Worm (Caenorhabditis elegans): ENCODE measurements around the gene fkh-2.

- TF ChIP-seq egl-27 (tag; optimal IDR thresholded peaks at IDR 0.05) = no peak
- TF ChIP-seq ama-1 (optimal IDR thresholded peaks at IDR 0.05) = no peak
Measured at ce11 chrX:3693138-3693537, 49.0 kb downstream of the fkh-2 start, which contains the start of gene C02F12.8.
